Worm (Caenorhabditis elegans): ENCODE results near the gene ugtp-1.

DNA sequence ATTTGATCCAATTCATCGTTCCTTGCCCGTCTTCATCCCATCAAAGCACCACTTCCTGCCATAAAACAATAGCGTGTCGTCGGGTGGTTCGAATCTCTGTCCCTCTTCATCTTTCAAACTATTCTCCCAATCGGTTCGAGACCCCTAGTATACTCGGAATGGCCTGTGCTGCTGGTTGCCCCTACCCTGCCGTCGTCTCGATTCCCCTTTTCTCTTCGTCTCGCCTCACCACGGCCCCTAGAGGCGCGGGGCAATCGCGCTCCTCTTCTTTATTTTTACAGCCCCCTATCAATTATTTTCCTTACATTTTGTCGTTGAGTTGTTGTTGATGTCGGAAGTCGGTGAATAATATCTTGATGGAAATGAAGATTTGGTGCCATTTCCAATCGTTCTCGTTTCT, 38.2 kb upstream of the ugtp-1 start:
- TF ChIP-seq ama-1 (optimal IDR thresholded peaks at IDR 0.05) (no peak), ceh-13 (GFP tag; optimal IDR thresholded peaks at IDR 0.05) (no peak), flt-1 (GFP tag; IDR thresholded peaks at IDR 0.05) (no peak), scrt-1 (GFP tag; IDR thresholded peaks at IDR 0.05) (no peak)

All from whole organism, early embryonic.